Fruit fly (Drosophila melanogaster): ENCODE data around the gene Snx3.

- no peak for TF ChIP-seq CG11617 (GFP tag; optimal IDR thresholded peaks at IDR 0.05)
- TF ChIP-seq ovo (GFP tag; optimal IDR thresholded peaks at IDR 0.05): no peak
- TF ChIP-seq cnc (optimal IDR thresholded peaks at IDR 0.05): no peak
- no peak for TF ChIP-seq pad (GFP tag; optimal IDR thresholded peaks at IDR 0.05)
- no peak for TF ChIP-seq kay (GFP tag; ENCODE audit: borderline replicate concordance)
- no peak for TF ChIP-seq Mnt (GFP tag; optimal IDR thresholded peaks at IDR 0.05)
- no peak for TF ChIP-seq CG12768 (GFP tag; optimal IDR thresholded peaks at IDR 0.05)
- TF ChIP-seq CG7101 (tag; optimal IDR thresholded peaks at IDR 0.05): no peak
- no peak for TF ChIP-seq Hr96 (GFP tag; optimal IDR thresholded peaks at IDR 0.05)
- no peak for TF ChIP-seq CG5204 (GFP tag; optimal IDR thresholded peaks at IDR 0.05)
- TF ChIP-seq Crg-1 (GFP tag; optimal IDR thresholded peaks at IDR 0.05): no peak
- TF ChIP-seq CG14711 (tag; optimal IDR thresholded peaks at IDR 0.05): no peak
These were observed 21.5 kb downstream of the Snx3 start for dm6 chr3R:12649099-12650029.
